Worm (Caenorhabditis elegans) whole organism, L3 larva: ENCODE results near the gene ari-2.

Source experiments
- ZK546.5 ChIP-seq: sonication (generic microtip); optimal IDR thresholded peaks from 2 replicates; lab custom pipeline; 2017; ENCODE audit warnings: missing biosample characterization, missing genetic modification characterization
- aly-2 ChIP-seq: fragments of 150-350 bp; optimal IDR thresholded peaks from 2 replicates; lab custom pipeline; 2014; ENCODE audit warnings: missing biosample characterization, missing genetic modification characterization
- nhr-237 ChIP-seq: fragments of 150-350 bp; optimal IDR thresholded peaks from 2 replicates; lab custom pipeline; 2014; ENCODE audit warnings: missing biosample characterization, missing genetic modification characterization
- nhr-28 ChIP-seq: fragments of 150-350 bp; optimal IDR thresholded peaks from 2 replicates; lab custom pipeline; 2014; ENCODE audit warnings: missing biosample characterization, missing genetic modification characterization

ce11 chrIV:5591134-5591533 is 40.2 kb downstream of the ari-2 start:
- TF ChIP-seq nhr-237 (tag; lab: Kevin White, UChicago), result no peak
- TF ChIP-seq nhr-28 (tag; lab: Kevin White, UChicago), result no peak
- no peak for TF ChIP-seq aly-2 (tag; lab: Kevin White, UChicago)
- no peak for TF ChIP-seq ZK546.5
